Fruit fly (Drosophila melanogaster) whole organism, adult: ENCODE measurements around the gene AdoR.

ENCODE experiments used
- CG11617 ChIP-seq: fragments of 200-800 bp; sonication (Bioruptor generic); optimal IDR thresholded peaks from 2 replicates; lab custom pipeline; 2017; ENCODE audit warnings: mild to moderate bottlenecking, missing biosample characterization, missing genetic modification reagents, missing genetic modification characterization
- CG12768 ChIP-seq: fragments of 200-800 bp; sonication (Bioruptor generic); optimal IDR thresholded peaks from 2 replicates; lab custom pipeline; 2017; ENCODE audit warnings: missing biosample characterization, missing genetic modification characterization, mild to moderate bottlenecking, moderate library complexity, missing genetic modification reagents
- CG14711 ChIP-seq: fragments of 200-800 bp; sonication (Bioruptor generic); optimal IDR thresholded peaks from 2 replicates; lab custom pipeline; 2018; ENCODE audit warnings: missing biosample characterization, mild to moderate bottlenecking, missing genetic modification characterization, moderate library complexity
- CG1620 ChIP-seq: fragments of 200-800 bp; sonication (Bioruptor generic); optimal IDR thresholded peaks from 2 replicates; lab custom pipeline; 2016; ENCODE audit warnings: missing biosample characterization, missing genetic modification characterization
- CG33017 ChIP-seq: fragments of 200-800 bp; sonication (Bioruptor generic); optimal IDR thresholded peaks from 2 replicates; lab custom pipeline; 2018; ENCODE audit warnings: missing biosample characterization, mild to moderate bottlenecking, missing genetic modification characterization, moderate library complexity
- CG5204 ChIP-seq: fragments of 200-800 bp; sonication (Bioruptor generic); optimal IDR thresholded peaks from 2 replicates; lab custom pipeline; 2016; ENCODE audit warnings: missing biosample characterization, missing genetic modification characterization
- CG7045 ChIP-seq: fragments of 200-800 bp; sonication (Bioruptor generic); optimal IDR thresholded peaks from 2 replicates; lab custom pipeline; 2017; ENCODE audit warnings: missing biosample characterization, mild to moderate bottlenecking, missing genetic modification characterization
- CG7101 ChIP-seq: fragments of 200-800 bp; sonication (Bioruptor generic); optimal IDR thresholded peaks from 2 replicates; lab custom pipeline; 2018; ENCODE audit warnings: missing biosample characterization, mild to moderate bottlenecking, missing genetic modification characterization, moderate library complexity
- Clk ChIP-seq: fragments of 200-800 bp; sonication (Bioruptor generic); optimal IDR thresholded peaks from 2 replicates; lab custom pipeline; 2017; ENCODE audit warnings: missing biosample characterization, missing genetic modification characterization
- Crg-1 ChIP-seq: fragments of 200-800 bp; sonication (Bioruptor generic); optimal IDR thresholded peaks from 2 replicates; lab custom pipeline; 2016; ENCODE audit warnings: missing biosample characterization, missing genetic modification characterization
- Hr96 ChIP-seq: fragments of 200-800 bp; sonication (Bioruptor generic); optimal IDR thresholded peaks from 2 replicates; lab custom pipeline; 2016; ENCODE audit warnings: missing biosample characterization, missing genetic modification characterization
- Mnt ChIP-seq: fragments of 200-800 bp; sonication (Bioruptor generic); optimal IDR thresholded peaks from 2 replicates; lab custom pipeline; 2016; ENCODE audit warnings: missing biosample characterization, mild to moderate bottlenecking, missing genetic modification characterization
- bab1 ChIP-seq: fragments of 200-800 bp; sonication (Bioruptor generic); optimal IDR thresholded peaks from 3 replicates; lab custom pipeline; 2019; ENCODE audit warnings: missing biosample characterization, mild to moderate bottlenecking, missing genetic modification characterization, moderate library complexity
- cic ChIP-seq: fragments of 200-800 bp; sonication (Bioruptor generic); optimal IDR thresholded peaks from 2 replicates; lab custom pipeline; 2017; ENCODE audit warnings: missing biosample characterization, mild to moderate bottlenecking, missing genetic modification characterization, moderate library complexity
- cnc ChIP-seq, 2 experiments: fragments of >200 bp; optimal IDR thresholded peaks; 2 replicates each; lab custom pipeline; 2017
- kay ChIP-seq: fragments of 200-800 bp; sonication (Bioruptor generic); peaks from one replicate; lab custom pipeline; 2016; ENCODE audit warnings: missing biosample characterization, missing genetic modification characterization, borderline replicate concordance
- ovo ChIP-seq: fragments of 200-800 bp; sonication (Bioruptor generic); optimal IDR thresholded peaks from 2 replicates; lab custom pipeline; 2016; ENCODE audit warnings: missing biosample characterization, missing genetic modification characterization
- pad ChIP-seq: fragments of 200-800 bp; sonication (Bioruptor generic); optimal IDR thresholded peaks from 3 replicates; lab custom pipeline; 2017; ENCODE audit warnings: missing biosample characterization, missing genetic modification characterization, mild to moderate bottlenecking, moderate library complexity, missing genetic modification reagents
- tj ChIP-seq: fragments of 200-800 bp; sonication (Bioruptor generic); optimal IDR thresholded peaks from 3 replicates; lab custom pipeline; 2017; ENCODE audit warnings: missing biosample characterization, mild to moderate bottlenecking, missing genetic modification characterization, moderate library complexity
- toe ChIP-seq: fragments of 200-800 bp; sonication (Bioruptor generic); optimal IDR thresholded peaks from 2 replicates; lab custom pipeline; 2016; ENCODE audit warnings: missing biosample characterization, missing genetic modification characterization

AdoR gene

dm6 chr3R:30109380-30109779 is 40.0 kb downstream of the AdoR start:
- no peak for TF ChIP-seq Crg-1

dm6 chr3R:30108639-30109038 is 40.8 kb downstream of the AdoR start:
- no peak for TF ChIP-seq Clk (GFP tag; lab: Kevin White, UChicago)
- peak; percentile 72 for TF ChIP-seq kay (GFP tag; lab: Kevin White, UChicago)
- TF ChIP-seq cic: peak; percentile 39
- no peak for TF ChIP-seq pad (GFP tag; lab: Kevin White, UChicago)

- TF ChIP-seq CG12768 (GFP tag; lab: Kevin White, UChicago) (peak; percentile 65), bab1 (no peak), Mnt (no peak), ovo (GFP tag; lab: Kevin White, UChicago) (no peak), CG33017 (tag; lab: Kevin White, UChicago) (no peak), Hr96 (no peak), cic (peak; percentile 96), CG7045 (GFP tag; lab: Kevin White, UChicago) (no peak)
Measured at dm6 chr3R:30107718-30108117, 41.7 kb downstream of the AdoR start.

- TF ChIP-seq cic (peak; percentile 21), Hr96 (no peak)
Measured at dm6 chr3R:30106562-30106961, 42.8 kb downstream of the AdoR start.

- TF ChIP-seq CG11617 (GFP tag; lab: Kevin White, UChicago) (no peak), toe (GFP tag; lab: Kevin White, UChicago) (no peak), Mnt (no peak), cnc (optimal IDR thresholded peaks at IDR 0.05; lab: Kevin White, UChicago) (no peak), pad (GFP tag; lab: Kevin White, UChicago) (no peak), ovo (GFP tag; lab: Kevin White, UChicago) (no peak), CG12768 (GFP tag; lab: Kevin White, UChicago) (no peak), tj (GFP tag; lab: Kevin White, UChicago) (no peak), CG5204 (GFP tag; lab: Kevin White, UChicago) (no peak)
Measured at dm6 chr3R:30105808-30106207, 43.6 kb downstream of the AdoR start.

dm6 chr3R:30104912-30105510 is 44.4 kb downstream of the AdoR start:
- no peak for TF ChIP-seq pad (GFP tag; lab: Kevin White, UChicago)
- TF ChIP-seq CG33017 (tag; lab: Kevin White, UChicago): peak; percentile 24
- peak; percentile 37 for TF ChIP-seq CG11617 (GFP tag; lab: Kevin White, UChicago)
- no peak for TF ChIP-seq Hr96
- peak; percentile 43 for TF ChIP-seq Mnt
- peak; percentile 44 for TF ChIP-seq CG12768 (GFP tag; lab: Kevin White, UChicago)
- TF ChIP-seq cic: peak; percentile 95
- no peak for TF ChIP-seq ovo (GFP tag; lab: Kevin White, UChicago)
- TF ChIP-seq Clk (GFP tag; lab: Kevin White, UChicago): no peak
- peak; percentile 13 for TF ChIP-seq CG7045 (GFP tag; lab: Kevin White, UChicago)
- TF ChIP-seq tj (GFP tag; lab: Kevin White, UChicago): peak; percentile 64
- peak; percentile 96 for TF ChIP-seq kay (GFP tag; lab: Kevin White, UChicago)
- peak; percentile 6 for TF ChIP-seq Crg-1

dm6 chr3R:30102806-30103619 is 46.4 kb downstream of the AdoR start:
- no peak for TF ChIP-seq ovo (GFP tag; lab: Kevin White, UChicago)
- no peak for TF ChIP-seq CG1620 (GFP tag; lab: Kevin White, UChicago)
- TF ChIP-seq Clk (GFP tag; lab: Kevin White, UChicago): peak; percentile 47
- no peak for TF ChIP-seq CG14711 (tag; lab: Kevin White, UChicago)
- TF ChIP-seq CG33017 (tag; lab: Kevin White, UChicago): peak; percentile 20
- TF ChIP-seq CG7045 (GFP tag; lab: Kevin White, UChicago): peak; percentile 43
- no peak for TF ChIP-seq bab1
- no peak for TF ChIP-seq CG5204 (GFP tag; lab: Kevin White, UChicago)
- peak; percentile 26 for TF ChIP-seq CG11617 (GFP tag; lab: Kevin White, UChicago)
- TF ChIP-seq Hr96: peak; percentile 16
- TF ChIP-seq Mnt: peak; percentile 39
- TF ChIP-seq Crg-1: no peak
- TF ChIP-seq CG12768 (GFP tag; lab: Kevin White, UChicago): peak; percentile 54
- peak; percentile 6 for TF ChIP-seq CG7101 (tag; lab: Kevin White, UChicago)
- TF ChIP-seq cic: peak; percentile 97
- TF ChIP-seq cnc (optimal IDR thresholded peaks at IDR 0.05; lab: Kevin White, UChicago): no peak
- peak; percentile 87 for TF ChIP-seq kay (GFP tag; lab: Kevin White, UChicago)
